Worm (Caenorhabditis elegans): ENCODE data around the gene F48F5.8.

DNA sequence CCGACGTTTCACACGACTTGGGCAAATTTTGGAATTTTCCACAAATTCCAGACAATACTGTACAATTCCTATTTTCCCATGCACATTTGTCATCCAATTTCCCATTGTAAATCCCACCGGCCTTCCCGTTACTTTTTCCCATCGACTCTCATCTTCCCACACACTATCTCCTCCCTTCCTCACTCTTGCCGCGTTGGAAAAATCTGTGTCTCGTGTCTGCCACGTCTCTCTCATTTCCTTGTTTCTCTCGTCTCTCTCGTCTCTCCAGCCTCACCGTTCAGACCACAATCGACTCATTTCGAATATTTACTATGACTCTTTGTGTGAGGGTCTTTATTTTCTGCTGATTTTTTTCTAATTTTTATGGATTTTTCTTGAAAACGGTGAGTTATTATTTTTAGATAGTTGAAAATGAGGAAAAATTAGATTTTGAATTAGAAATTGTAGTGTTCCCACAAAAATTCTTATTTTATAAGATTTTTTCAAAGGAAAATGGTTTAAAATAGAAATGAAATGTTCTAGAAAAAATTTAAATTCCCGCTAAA lies 42.0 kb upstream of the F48F5.8 start, which contains the start of gene K02E2.11:
- peak; percentile 1 for TF ChIP-seq dve-1 (tag; optimal IDR thresholded peaks at IDR 0.05)
- no peak for TF ChIP-seq unc-3 (GFP tag; conservative IDR thresholded peaks at IDR 0.05)
- no peak for TF ChIP-seq unc-3 (tag; optimal IDR thresholded peaks at IDR 0.05)
- TF ChIP-seq ceh-9 (tag; optimal IDR thresholded peaks at IDR 0.05) = no peak
- no peak for TF ChIP-seq sox-4 (tag; optimal IDR thresholded peaks at IDR 0.05)

All from whole organism, late embryonic.